Fruit fly (Drosophila melanogaster) S2 (cell line): Measurements from ENCODE around the gene CG13640.

Source experiments
- CG8478 ChIP-seq: fragments of >200 bp; optimal IDR thresholded peaks from 2 replicates; lab custom pipeline; 2018
- CTCF ChIP-seq, 2 experiments: fragments of >200 bp; optimal IDR thresholded peaks; 2 replicates each; lab custom pipeline; 2018

DNA sequence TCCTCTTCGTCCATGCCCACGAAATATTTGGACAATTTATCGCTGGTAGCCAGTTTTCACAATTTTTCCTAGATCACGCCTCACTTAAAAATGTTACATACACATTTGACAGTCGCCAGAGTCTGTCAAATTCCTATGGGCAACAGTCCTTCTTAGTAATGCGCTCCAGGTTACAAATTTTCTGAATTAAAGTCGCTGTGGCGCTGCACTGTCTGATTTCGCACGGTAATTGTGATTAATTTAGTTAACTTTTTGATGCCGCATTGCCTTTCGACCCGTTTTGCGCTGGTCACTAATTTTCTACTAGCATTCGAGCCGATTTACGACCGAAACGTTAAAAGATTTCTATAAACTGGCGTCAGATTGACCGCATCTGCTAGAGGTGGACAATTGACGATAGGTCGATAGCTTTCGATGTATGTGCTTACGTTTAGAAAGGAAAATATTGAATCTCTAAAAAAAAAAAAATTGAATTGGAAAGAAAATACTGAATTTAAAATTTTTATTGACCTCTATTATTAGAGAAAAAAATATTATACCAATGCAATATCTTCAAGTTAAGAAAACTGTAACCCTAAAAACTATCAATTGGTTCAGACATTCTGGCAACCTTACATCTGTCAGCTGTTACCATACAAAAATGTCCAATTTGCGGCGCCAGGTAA lies 48.2 kb downstream of the CG13640 start, which contains the start of the genes lili and CG34150:
- TF ChIP-seq CTCF (optimal IDR thresholded peaks at IDR 0.05; lab: Kevin White, UChicago) (no peak), CG8478 (lab: Kevin White, UChicago) (no peak)
